Fruit fly (Drosophila melanogaster) whole organism, embryonic: Measurements from ENCODE around the gene lilli.

Experiments used
- Ada2b ChIP-seq: fragments of 200-800 bp; sonication (Bioruptor generic); IDR thresholded peaks from 2 replicates; pipeline ENCODE4 v1.3.6; 2022; ENCODE audit warnings: missing biosample characterization, missing genetic modification characterization
- Aef1 ChIP-seq: fragments of 200-800 bp; sonication (Bioruptor generic); IDR thresholded peaks from 3 replicates; pipeline ENCODE4 v1.3.6; 2022; ENCODE audit warnings: missing biosample characterization, missing genetic modification characterization
- Bteb2 ChIP-seq: fragments of 200-800 bp; sonication (Bioruptor generic); optimal IDR thresholded peaks from 2 replicates; lab custom pipeline; 2016; ENCODE audit warnings: missing biosample characterization, missing genetic modification characterization
- CG10654 ChIP-seq: fragments of 200-800 bp; sonication (Bioruptor generic); optimal IDR thresholded peaks from 2 replicates; lab custom pipeline; 2016; ENCODE audit warnings: missing biosample characterization, missing genetic modification characterization
- CG11723 ChIP-seq: fragments of 200-800 bp; sonication (Bioruptor generic); optimal IDR thresholded peaks from 2 replicates; lab custom pipeline; 2017; ENCODE audit warnings: missing biosample characterization, mild to moderate bottlenecking, missing genetic modification characterization
- CG12236 ChIP-seq: fragments of 200-800 bp; sonication (Bioruptor generic); optimal IDR thresholded peaks from 2 replicates; lab custom pipeline; 2016; ENCODE audit warnings: missing biosample characterization, missing genetic modification characterization
- CG13287 ChIP-seq: fragments of 200-800 bp; sonication (Bioruptor generic); IDR thresholded peaks from 2 replicates; pipeline ENCODE4 v1.3.6; 2022; ENCODE audit warnings: missing biosample characterization, missing genetic modification characterization; ENCODE audit not compliant: partially characterized antibody
- CG13296 ChIP-seq: fragments of 200-800 bp; sonication (Bioruptor generic); optimal IDR thresholded peaks from 3 replicates; lab custom pipeline; 2018; ENCODE audit warnings: missing biosample characterization, mild to moderate bottlenecking, missing genetic modification characterization
- CG14965 ChIP-seq: fragments of 200-800 bp; sonication (Bioruptor generic); optimal IDR thresholded peaks from 2 replicates; lab custom pipeline; 2016; ENCODE audit warnings: missing biosample characterization, missing genetic modification characterization, borderline replicate concordance
- CG17612 ChIP-seq: fragments of 200-800 bp; sonication (Bioruptor generic); IDR thresholded peaks from 2 replicates; pipeline ENCODE4 v1.3.6; 2022; ENCODE audit warnings: missing biosample characterization, missing genetic modification characterization
- CG2120 ChIP-seq: fragments of 200-800 bp; sonication (Bioruptor generic); optimal IDR thresholded peaks from 3 replicates; lab custom pipeline; 2016; ENCODE audit warnings: missing biosample characterization, missing genetic modification characterization
- CG4707 ChIP-seq: fragments of 200-800 bp; sonication (Bioruptor generic); optimal IDR thresholded peaks from 2 replicates; lab custom pipeline; 2018; ENCODE audit warnings: missing biosample characterization, mild to moderate bottlenecking, missing genetic modification characterization, moderate library complexity
- CG6791 ChIP-seq: fragments of 200-800 bp; sonication (Bioruptor generic); IDR thresholded peaks from 3 replicates; pipeline ENCODE4 v1.3.6; 2022; ENCODE audit warnings: missing biosample characterization, missing genetic modification characterization; ENCODE audit not compliant: partially characterized antibody
- CG7987 ChIP-seq: fragments of 200-800 bp; sonication (Bioruptor generic); optimal IDR thresholded peaks from 2 replicates; lab custom pipeline; 2018; ENCODE audit warnings: missing biosample characterization, mild to moderate bottlenecking, missing genetic modification characterization, moderate library complexity
- CG8281 ChIP-seq: fragments of 200-800 bp; sonication (Bioruptor generic); optimal IDR thresholded peaks from 2 replicates; lab custom pipeline; 2018; ENCODE audit warnings: missing biosample characterization, mild to moderate bottlenecking, missing genetic modification characterization, moderate library complexity
- CG9215 ChIP-seq: fragments of 200-800 bp; sonication (Bioruptor generic); IDR thresholded peaks from 2 replicates; pipeline ENCODE4 v1.3.6; 2022; ENCODE audit warnings: missing biosample characterization, missing genetic modification characterization
- CG9817 ChIP-seq: fragments of 200-800 bp; sonication (Bioruptor generic); optimal IDR thresholded peaks from 2 replicates; lab custom pipeline; 2018; ENCODE audit warnings: missing biosample characterization, mild to moderate bottlenecking, missing genetic modification characterization, moderate library complexity
- Dad ChIP-seq: fragments of 200-800 bp; sonication (Bioruptor generic); optimal IDR thresholded peaks from 3 replicates; lab custom pipeline; 2016; ENCODE audit warnings: missing biosample characterization, missing genetic modification characterization
- Doc3 ChIP-seq: fragments of 200-800 bp; sonication (Bioruptor generic); IDR thresholded peaks from 3 replicates; pipeline ENCODE4 v1.3.6; 2022; ENCODE audit warnings: missing biosample characterization, missing genetic modification characterization; ENCODE audit not compliant: partially characterized antibody
- E2f2 ChIP-seq: fragments of 200-800 bp; sonication (Bioruptor generic); IDR thresholded peaks from 2 replicates; pipeline ENCODE4 v1.3.6; 2022; ENCODE audit warnings: missing biosample characterization, missing genetic modification characterization
- Fer2 ChIP-seq: fragments of 200-800 bp; sonication (Bioruptor generic); optimal IDR thresholded peaks from 2 replicates; lab custom pipeline; 2018; ENCODE audit warnings: missing biosample characterization, mild to moderate bottlenecking, missing genetic modification characterization, moderate library complexity
- HLH3B ChIP-seq: fragments of 200-800 bp; sonication (Bioruptor generic); IDR thresholded peaks from 2 replicates; pipeline ENCODE4 v1.3.6; 2022; ENCODE audit warnings: missing biosample characterization, missing genetic modification characterization
- MTF-1 ChIP-seq: fragments of 200-800 bp; sonication (Bioruptor generic); optimal IDR thresholded peaks from 2 replicates; lab custom pipeline; 2018; ENCODE audit warnings: missing biosample characterization, mild to moderate bottlenecking, missing genetic modification characterization, borderline replicate concordance
- Mad ChIP-seq: fragments of 200-800 bp; sonication (Bioruptor generic); optimal IDR thresholded peaks from 2 replicates; lab custom pipeline; 2016; ENCODE audit warnings: missing biosample characterization, missing genetic modification characterization
- Meics ChIP-seq: fragments of 200-800 bp; sonication (Bioruptor generic); optimal IDR thresholded peaks from 2 replicates; lab custom pipeline; 2017; ENCODE audit warnings: missing biosample characterization, mild to moderate bottlenecking, missing genetic modification characterization
- Myb ChIP-seq: fragments of 200-800 bp; sonication (Bioruptor generic); optimal IDR thresholded peaks from 2 replicates; lab custom pipeline; 2016; ENCODE audit warnings: missing biosample characterization, missing genetic modification characterization
- Neu2 ChIP-seq: fragments of 200-800 bp; sonication (Bioruptor generic); optimal IDR thresholded peaks from 3 replicates; lab custom pipeline; 2016; ENCODE audit warnings: missing biosample characterization, missing genetic modification characterization, borderline replicate concordance
- Poxn ChIP-seq: fragments of 200-800 bp; sonication (Bioruptor generic); IDR thresholded peaks from 2 replicates; pipeline ENCODE4 v1.3.6; 2022; ENCODE audit warnings: missing biosample characterization, missing genetic modification characterization
- Ravus ChIP-seq: fragments of 200-800 bp; sonication (Bioruptor generic); IDR thresholded peaks from 2 replicates; pipeline ENCODE4 v1.3.6; 2022; ENCODE audit warnings: missing biosample characterization, missing genetic modification characterization
- Sry-β ChIP-seq: fragments of 200-800 bp; sonication (Bioruptor generic); optimal IDR thresholded peaks from 2 replicates; lab custom pipeline; 2018; ENCODE audit warnings: missing biosample characterization, mild to moderate bottlenecking, missing genetic modification characterization, moderate library complexity
- Sry-δ ChIP-seq: fragments of 200-800 bp; sonication (Bioruptor generic); optimal IDR thresholded peaks from 2 replicates; lab custom pipeline; 2016; ENCODE audit warnings: missing biosample characterization, missing genetic modification characterization
- Taf1 ChIP-seq: fragments of 200-800 bp; sonication (Bioruptor generic); IDR thresholded peaks from 2 replicates; pipeline ENCODE4 v1.3.6; 2022; ENCODE audit warnings: missing biosample characterization, missing genetic modification characterization
- ara ChIP-seq: fragments of 200-800 bp; sonication (Bioruptor generic); IDR thresholded peaks from 2 replicates; pipeline ENCODE4 v1.3.6; 2022; ENCODE audit warnings: missing biosample characterization, missing genetic modification characterization
- az2 ChIP-seq: fragments of 200-800 bp; sonication (Bioruptor generic); optimal IDR thresholded peaks from 3 replicates; lab custom pipeline; 2016; ENCODE audit warnings: missing biosample characterization, missing genetic modification characterization
- bab2 ChIP-seq: fragments of 200-800 bp; sonication (Bioruptor generic); optimal IDR thresholded peaks from 2 replicates; lab custom pipeline; 2016; ENCODE audit warnings: missing biosample characterization, missing genetic modification characterization
- chif ChIP-seq, 2 experiments: fragments of 200-800 bp; sonication (Bioruptor generic); optimal IDR thresholded peaks; 3 replicates each; lab custom pipeline; 2016; ENCODE audit warnings: missing biosample characterization in 2 of 2, missing genetic modification characterization in 2 of 2
- chm ChIP-seq: fragments of 200-800 bp; sonication (Bioruptor generic); IDR thresholded peaks from 2 replicates; pipeline ENCODE4 v1.3.6; 2022; ENCODE audit warnings: missing biosample characterization, missing genetic modification characterization
- crc ChIP-seq: fragments of 200-800 bp; sonication (Bioruptor generic); optimal IDR thresholded peaks from 2 replicates; lab custom pipeline; 2016; ENCODE audit warnings: missing biosample characterization, missing genetic modification characterization
- croc ChIP-seq: fragments of 200-800 bp; sonication (Bioruptor generic); conservative IDR thresholded peaks from 3 replicates; pipeline ENCODE4 v1.3.6; 2022; ENCODE audit warnings: missing biosample characterization, missing genetic modification characterization
- crol ChIP-seq: fragments of 200-800 bp; sonication (Bioruptor generic); IDR thresholded peaks from 2 replicates; pipeline ENCODE4 v1.3.6; 2022; ENCODE audit warnings: missing biosample characterization, missing genetic modification characterization
- dimm ChIP-seq: fragments of 200-800 bp; sonication (Bioruptor generic); IDR thresholded peaks from 2 replicates; pipeline ENCODE4 v1.3.6; 2022; ENCODE audit warnings: missing biosample characterization, missing genetic modification characterization
- exex ChIP-seq: fragments of 200-800 bp; sonication (Bioruptor generic); optimal IDR thresholded peaks from 4 replicates; lab custom pipeline; 2018; ENCODE audit warnings: missing biosample characterization, mild to moderate bottlenecking, missing genetic modification characterization, moderate library complexity
- gem ChIP-seq: fragments of 200-800 bp; sonication (Bioruptor generic); optimal IDR thresholded peaks from 2 replicates; lab custom pipeline; 2019; ENCODE audit warnings: missing biosample characterization, mild to moderate bottlenecking, missing genetic modification characterization, moderate library complexity
- inv ChIP-seq: fragments of 200-800 bp; sonication (Bioruptor generic); IDR thresholded peaks from 2 replicates; pipeline ENCODE4 v1.3.6; 2022; ENCODE audit warnings: missing biosample characterization, missing genetic modification characterization; ENCODE audit not compliant: partially characterized antibody
- klu ChIP-seq: fragments of 200-800 bp; sonication (Bioruptor generic); IDR thresholded peaks from 2 replicates; pipeline ENCODE4 v1.3.6; 2022; ENCODE audit warnings: missing biosample characterization, missing genetic modification characterization
- mld ChIP-seq: fragments of 200-800 bp; sonication (Bioruptor generic); IDR thresholded peaks from 3 replicates; pipeline ENCODE4 v1.3.6; 2022; ENCODE audit warnings: missing biosample characterization, missing genetic modification characterization; ENCODE audit not compliant: partially characterized antibody
- sima ChIP-seq: fragments of 200-800 bp; sonication (Bioruptor generic); optimal IDR thresholded peaks from 2 replicates; lab custom pipeline; 2016; ENCODE audit warnings: missing biosample characterization, missing genetic modification characterization
- sob ChIP-seq: fragments of 200-800 bp; sonication (Bioruptor generic); IDR thresholded peaks from 2 replicates; pipeline ENCODE4 v1.3.6; 2022; ENCODE audit warnings: missing biosample characterization, missing genetic modification characterization
- sug ChIP-seq: fragments of 200-800 bp; optimal IDR thresholded peaks from 2 replicates; lab custom pipeline; 2019; ENCODE audit warnings: missing biosample characterization, mild to moderate bottlenecking, missing genetic modification characterization, moderate library complexity
- usp ChIP-seq: fragments of >200 bp; optimal IDR thresholded peaks from 2 replicates; lab custom pipeline; 2017; ENCODE audit warnings: missing biosample characterization, missing genetic modification characterization
- vnd ChIP-seq: fragments of 200-800 bp; sonication (Bioruptor generic); IDR thresholded peaks from 3 replicates; pipeline ENCODE4 v1.3.6; 2022; ENCODE audit warnings: missing biosample characterization, missing genetic modification characterization; ENCODE audit not compliant: partially characterized antibody
- wek ChIP-seq: fragments of 200-800 bp; sonication (Bioruptor generic); optimal IDR thresholded peaks from 3 replicates; lab custom pipeline; 2018; ENCODE audit warnings: missing biosample characterization, mild to moderate bottlenecking, missing genetic modification characterization, moderate library complexity

Gene lilli

dm6 chr2L:2999113-2999512, 113.4 kb downstream of the lilli start, which contains the start of gene Ccdc85 (continued):
- no peak for TF ChIP-seq sob (GFP tag; lab: Robert Waterston, UW)
- peak; percentile 21 for TF ChIP-seq Mad (GFP tag; lab: Kevin White, UChicago)
- no peak for TF ChIP-seq Taf1
- no peak for TF ChIP-seq MTF-1 (GFP tag; lab: Kevin White, UChicago)
- peak; percentile 96 for TF ChIP-seq CG13287 (GFP tag; lab: Robert Waterston, UW)
- TF ChIP-seq CG11723, result no peak
- TF ChIP-seq ara (GFP tag; lab: Robert Waterston, UW), result no peak
- TF ChIP-seq Myb (GFP tag; lab: Kevin White, UChicago), result peak; percentile 97
- no peak for TF ChIP-seq CG4707
- no peak for TF ChIP-seq CG2120 (GFP tag; lab: Kevin White, UChicago)
- TF ChIP-seq Meics (GFP tag; lab: Kevin White, UChicago), result no peak
- no peak for TF ChIP-seq CG8281 (tag; lab: Kevin White, UChicago)
- TF ChIP-seq Sry-β (GFP tag; lab: Kevin White, UChicago), result peak; percentile 3
- no peak for TF ChIP-seq CG9215
- TF ChIP-seq wek (GFP tag; lab: Kevin White, UChicago), result no peak
- TF ChIP-seq inv (GFP tag; lab: Robert Waterston, UW), result peak; percentile 84
- no peak for TF ChIP-seq CG17612
- TF ChIP-seq az2 (GFP tag; lab: Kevin White, UChicago), result no peak
- no peak for TF ChIP-seq exex (tag; lab: Kevin White, UChicago)
- TF ChIP-seq dimm (GFP tag; lab: Robert Waterston, UW), result no peak
- TF ChIP-seq crol (GFP tag; lab: Robert Waterston, UW), result no peak
- TF ChIP-seq Fer2 (tag; lab: Kevin White, UChicago), result no peak
- TF ChIP-seq HLH3B (GFP tag; lab: Robert Waterston, UW), result no peak
- TF ChIP-seq vnd, result peak; percentile 94
- no peak for TF ChIP-seq Dad (GFP tag; lab: Kevin White, UChicago)
- TF ChIP-seq chif (GFP tag; optimal IDR thresholded peaks at IDR 0.05; lab: Kevin White, UChicago), result peak in 1 of 2 experiments; percentile 24
- TF ChIP-seq Bteb2 (GFP tag; lab: Kevin White, UChicago), result no peak
- TF ChIP-seq usp (GFP tag; lab: Kevin White, UChicago), result no peak
- TF ChIP-seq Doc3, result peak; percentile 78
- peak; percentile 95 for TF ChIP-seq Sry-δ (GFP tag; lab: Kevin White, UChicago)
- no peak for TF ChIP-seq Neu2 (GFP tag; lab: Kevin White, UChicago)
- no peak for TF ChIP-seq crc (GFP tag; lab: Kevin White, UChicago)
- TF ChIP-seq mld (GFP tag; lab: Robert Waterston, UW), result peak; percentile 98
- no peak for TF ChIP-seq Aef1 (GFP tag; lab: Robert Waterston, UW)
- no peak for TF ChIP-seq bab2 (GFP tag; lab: Kevin White, UChicago)
- TF ChIP-seq croc, result no peak
- TF ChIP-seq E2f2, result peak; percentile 74
- no peak for TF ChIP-seq CG14965 (GFP tag; lab: Kevin White, UChicago)
- no peak for TF ChIP-seq Ada2b (GFP tag; lab: Robert Waterston, UW)
- TF ChIP-seq chm (GFP tag; lab: Robert Waterston, UW), result no peak
- no peak for TF ChIP-seq CG7987
- TF ChIP-seq sug (tag; lab: Kevin White, UChicago), result peak; percentile 27
- no peak for TF ChIP-seq gem (tag; lab: Kevin White, UChicago)
- no peak for TF ChIP-seq Poxn (GFP tag; lab: Robert Waterston, UW)
- no peak for TF ChIP-seq CG12236
- peak; percentile 99 for TF ChIP-seq CG6791 (GFP tag; lab: Robert Waterston, UW)
- TF ChIP-seq CG13296, result peak; percentile 2
- TF ChIP-seq CG9817 (tag; lab: Kevin White, UChicago), result no peak
- TF ChIP-seq klu (GFP tag; lab: Robert Waterston, UW), result no peak
- no peak for TF ChIP-seq sima (GFP tag; lab: Kevin White, UChicago)
- TF ChIP-seq CG10654 (GFP tag; lab: Kevin White, UChicago), result no peak
- no peak for TF ChIP-seq Ravus (GFP tag; lab: Robert Waterston, UW)
